In genomic region chr2L:2420490-2420889, dm6 we compare ENCODE assay signal across 4 fruit fly cellular contexts.
TF ChIP-seq lines count a peak whose summit lies in the region.

CG9886 (plus strand) TSS chr2L:2420830.

TF ChIP-seq in whole organism, adult, 20 proteins besides CTCF, POLR2A, EP300 and RAD21 (continued from another document):
- TF ChIP-seq CG12768 (GFP tag; optimal IDR thresholded peaks at IDR 0.05; lab: Kevin White, UChicago): no peak

TF ChIP-seq in whole organism, embryonic, 481 proteins besides CTCF, POLR2A, EP300 and RAD21 (continued from another document and continues in another):
- TF ChIP-seq CG8290 (GFP tag; optimal IDR thresholded peaks at IDR 0.05; lab: Kevin White, UChicago) (peak; percentile 23), CG8290 (tag; optimal IDR thresholded peaks at IDR 0.05; lab: Kevin White, UChicago) (no peak), Dip3 (GFP tag; optimal IDR thresholded peaks at IDR 0.05; lab: Kevin White, UChicago) (peak; percentile 25), ash1 (GFP tag; optimal IDR thresholded peaks at IDR 0.05; lab: Kevin White, UChicago) (no peak), CG15601 (tag; optimal IDR thresholded peaks at IDR 0.05; lab: Kevin White, UChicago) (peak; percentile 72), nom (GFP tag; optimal IDR thresholded peaks at IDR 0.05; lab: Kevin White, UChicago) (no peak), D (optimal IDR thresholded peaks at IDR 0.05; lab: Kevin White, UChicago) (no peak), D (GFP tag; optimal IDR thresholded peaks at IDR 0.05; lab: Kevin White, UChicago) (peak; percentile 14), CG8388 (GFP tag; optimal IDR thresholded peaks at IDR 0.05; lab: Kevin White, UChicago) (peak; percentile 79), HmgD (GFP tag; optimal IDR thresholded peaks at IDR 0.05; lab: Kevin White, UChicago) (no peak), CG5953 (GFP tag; IDR thresholded peaks at IDR 0.05; lab: Robert Waterston, UW) (0 out of 2 replicates have a peak, but pooled peaks have one; percentile 6), CG8089 (GFP tag; optimal IDR thresholded peaks at IDR 0.05; lab: Kevin White, UChicago) (no peak), hb (GFP tag; IDR thresholded peaks at IDR 0.05; lab: Robert Waterston, UW; ENCODE audit: partially characterized antibody) (no peak), sug (tag; optimal IDR thresholded peaks at IDR 0.05; lab: Kevin White, UChicago) (no peak), Dbx (GFP tag; IDR thresholded peaks at IDR 0.05; lab: Robert Waterston, UW) (0 out of 3 replicates have a peak, but pooled peaks have one; percentile 34), zfh1 (GFP tag; IDR thresholded peaks at IDR 0.05; lab: Robert Waterston, UW) (peak; percentile 62; the same call in 2 of the 3 replicates), Dip2 (GFP tag; IDR thresholded peaks at IDR 0.05; lab: Robert Waterston, UW) (no peak), CG31441 (GFP tag; IDR thresholded peaks at IDR 0.05; lab: Robert Waterston, UW) (peak; percentile 84), sna (GFP tag; IDR thresholded peaks at IDR 0.05; lab: Robert Waterston, UW; ENCODE audit: partially characterized antibody) (no peak), CG3407 (GFP tag; optimal IDR thresholded peaks at IDR 0.05; lab: Kevin White, UChicago) (peak; percentile 7), crol (GFP tag; IDR thresholded peaks at IDR 0.05; lab: Robert Waterston, UW) (no peak), CG3726 (GFP tag; IDR thresholded peaks at IDR 0.05; lab: Robert Waterston, UW) (no peak), B-H1 (GFP tag; IDR thresholded peaks at IDR 0.05; lab: Robert Waterston, UW) (peak; percentile 12; the same call in 1 of the 3 replicates), Xbp1 (GFP tag; optimal IDR thresholded peaks at IDR 0.05; lab: Kevin White, UChicago) (peak; percentile 74), Stat92E (GFP tag; optimal IDR thresholded peaks at IDR 0.05; lab: Kevin White, UChicago) (peak in 1 of 3 experiments; percentile 48), btn (GFP tag; optimal IDR thresholded peaks at IDR 0.05; lab: Kevin White, UChicago) (no peak), CG9932 (GFP tag; IDR thresholded peaks at IDR 0.05; lab: Robert Waterston, UW) (peak; percentile 61; the same call in 1 of the 2 replicates), CG3065 (GFP tag; optimal IDR thresholded peaks at IDR 0.05; lab: Kevin White, UChicago) (peak; percentile 35), mld (GFP tag; IDR thresholded peaks at IDR 0.05; lab: Robert Waterston, UW; ENCODE audit: partially characterized antibody) (no peak), Oaz (GFP tag; IDR thresholded peaks at IDR 0.05; lab: Robert Waterston, UW) (no peak), klu (GFP tag; IDR thresholded peaks at IDR 0.05; lab: Robert Waterston, UW) (no peak), Aef1 (GFP tag; IDR thresholded peaks at IDR 0.05; lab: Robert Waterston, UW) (no peak), nerfin-2 (GFP tag; IDR thresholded peaks at IDR 0.05; lab: Robert Waterston, UW; ENCODE audit: partially characterized antibody) (no peak), NC2β (GFP tag; optimal IDR thresholded peaks at IDR 0.05; lab: Kevin White, UChicago) (no peak), onecut (GFP tag; IDR thresholded peaks at IDR 0.05; lab: Robert Waterston, UW) (peak; percentile 33; the same call in 1 of the 2 replicates), Myb (GFP tag; optimal IDR thresholded peaks at IDR 0.05; lab: Kevin White, UChicago) (peak; percentile 44), fd64A (GFP tag; optimal IDR thresholded peaks at IDR 0.05; lab: Kevin White, UChicago) (no peak), CG11723 (GFP tag; optimal IDR thresholded peaks at IDR 0.05; lab: Kevin White, UChicago) (no peak), Tbp (GFP tag; optimal IDR thresholded peaks at IDR 0.05; lab: Kevin White, UChicago) (no peak), Atf3 (GFP tag; optimal IDR thresholded peaks at IDR 0.05; lab: Kevin White, UChicago) (no peak), CG15269 (tag; optimal IDR thresholded peaks at IDR 0.05; lab: Kevin White, UChicago) (peak; percentile 71), CHES-1-like (GFP tag; optimal IDR thresholded peaks at IDR 0.05; lab: Kevin White, UChicago) (no peak), CG30403 (GFP tag; optimal IDR thresholded peaks at IDR 0.05; lab: Kevin White, UChicago) (peak; percentile 77)

TF ChIP-seq in whole organism, prepupa, 60 proteins besides CTCF, POLR2A, EP300 and RAD21 (continued from another document):
- TF ChIP-seq acj6 (GFP tag; optimal IDR thresholded peaks at IDR 0.05; lab: Kevin White, UChicago) (peak; percentile 55), CG3032 (tag; optimal IDR thresholded peaks at IDR 0.05; lab: Kevin White, UChicago) (peak; percentile 73), CG8632 (GFP tag; optimal IDR thresholded peaks at IDR 0.05; lab: Kevin White, UChicago) (peak; percentile 33), cyc (GFP tag; optimal IDR thresholded peaks at IDR 0.05; lab: Kevin White, UChicago) (peak; percentile 42), CG15336 (GFP tag; IDR thresholded peaks at IDR 0.05; lab: Robert Waterston, UW) (peak; percentile 60), spab (GFP tag; optimal IDR thresholded peaks at IDR 0.05; lab: Kevin White, UChicago) (no peak), Ets21C (GFP tag; optimal IDR thresholded peaks at IDR 0.05; lab: Kevin White, UChicago) (peak; percentile 7), salr (GFP tag; optimal IDR thresholded peaks at IDR 0.05; lab: Kevin White, UChicago) (peak in 1 of 2 experiments; percentile 25), Hr38 (GFP tag; optimal IDR thresholded peaks at IDR 0.05; lab: Kevin White, UChicago) (no peak), CG11902 (GFP tag; optimal IDR thresholded peaks at IDR 0.05; lab: Kevin White, UChicago) (no peak), CG10669 (GFP tag; optimal IDR thresholded peaks at IDR 0.05; lab: Kevin White, UChicago) (peak; percentile 43), Met (GFP tag; optimal IDR thresholded peaks at IDR 0.05; lab: Kevin White, UChicago) (peak; percentile 29), CG1621 (tag; optimal IDR thresholded peaks at IDR 0.05; lab: Kevin White, UChicago) (no peak), Lpt (GFP tag; optimal IDR thresholded peaks at IDR 0.05; lab: Kevin White, UChicago) (peak; percentile 3), CG6808 (GFP tag; optimal IDR thresholded peaks at IDR 0.05; lab: Kevin White, UChicago) (no peak), CG16779 (tag; optimal IDR thresholded peaks at IDR 0.05; lab: Kevin White, UChicago) (no peak), Sox15 (GFP tag; optimal IDR thresholded peaks at IDR 0.05; lab: Kevin White, UChicago) (no peak), esn (GFP tag; optimal IDR thresholded peaks at IDR 0.05; lab: Kevin White, UChicago) (peak; percentile 67), CG8319 (GFP tag; optimal IDR thresholded peaks at IDR 0.05; lab: Kevin White, UChicago) (no peak), Gug (GFP tag; IDR thresholded peaks at IDR 0.05; lab: Robert Waterston, UW) (no peak), CG9139 (GFP tag; optimal IDR thresholded peaks at IDR 0.05; lab: Kevin White, UChicago) (no peak), CG31627 (GFP tag; optimal IDR thresholded peaks at IDR 0.05; lab: Kevin White, UChicago) (peak; percentile 51), svp (GFP tag; lab: Kevin White, UChicago) (peak; percentile 80), CG3919 (GFP tag; optimal IDR thresholded peaks at IDR 0.05; lab: Kevin White, UChicago) (peak; percentile 41), fd85E (GFP tag; optimal IDR thresholded peaks at IDR 0.05; lab: Kevin White, UChicago) (no peak), Ets96B (tag; optimal IDR thresholded peaks at IDR 0.05; lab: Kevin White, UChicago) (peak; percentile 58), achi (GFP tag; optimal IDR thresholded peaks at IDR 0.05; lab: Kevin White, UChicago) (peak; percentile 45), Sox102F (GFP tag; optimal IDR thresholded peaks at IDR 0.05; lab: Kevin White, UChicago) (peak; percentile 36), dsx (GFP tag; optimal IDR thresholded peaks at IDR 0.05; lab: Kevin White, UChicago; ENCODE audit: poor library complexity, severe bottlenecking) (no peak), Eip75B (GFP tag; optimal IDR thresholded peaks at IDR 0.05; lab: Kevin White, UChicago) (peak; percentile 23), CG6792 (GFP tag; optimal IDR thresholded peaks at IDR 0.05; lab: Kevin White, UChicago) (peak; percentile 39), CG6163 (GFP tag; IDR thresholded peaks at IDR 0.05; lab: Robert Waterston, UW) (0 out of 3 replicates have a peak, but pooled peaks have one; percentile 11), Eip78C (GFP tag; lab: Kevin White, UChicago) (peak; percentile 87), Eip93F (GFP tag; optimal IDR thresholded peaks at IDR 0.05; lab: Kevin White, UChicago) (no peak), Smox (GFP tag; optimal IDR thresholded peaks at IDR 0.05; lab: Kevin White, UChicago) (peak; percentile 62), CG6854 (GFP tag; optimal IDR thresholded peaks at IDR 0.05; lab: Kevin White, UChicago) (no peak), eg (GFP tag; IDR thresholded peaks at IDR 0.05; lab: Robert Waterston, UW) (peak; percentile 63), CG11762 (GFP tag; optimal IDR thresholded peaks at IDR 0.05; lab: Kevin White, UChicago; ENCODE audit: insufficient read depth) (no peak), Sox14 (GFP tag; optimal IDR thresholded peaks at IDR 0.05; lab: Kevin White, UChicago) (peak; percentile 34), topi (GFP tag; optimal IDR thresholded peaks at IDR 0.05; lab: Kevin White, UChicago) (peak; percentile 33)

TF ChIP-seq in whole organism, wandering third instar larva, 38 proteins besides CTCF, POLR2A, EP300 and RAD21 (continued from another document):
- TF ChIP-seq sv (GFP tag; optimal IDR thresholded peaks at IDR 0.05; lab: Kevin White, UChicago) (peak; percentile 63), Mio (GFP tag; optimal IDR thresholded peaks at IDR 0.05; lab: Kevin White, UChicago) (no peak), usp (GFP tag; optimal IDR thresholded peaks at IDR 0.05; lab: Kevin White, UChicago) (no peak), OdsH (GFP tag; optimal IDR thresholded peaks at IDR 0.05; lab: Kevin White, UChicago) (peak; percentile 21), br (GFP tag; optimal IDR thresholded peaks at IDR 0.05; lab: Kevin White, UChicago) (no peak), Hr83 (GFP tag; optimal IDR thresholded peaks at IDR 0.05; lab: Kevin White, UChicago; ENCODE audit: poor library complexity, severe bottlenecking) (no peak), dl (GFP tag; optimal IDR thresholded peaks at IDR 0.05; lab: Kevin White, UChicago; ENCODE audit: insufficient read depth in 1 of 2, partially characterized antibody in 2 of 2) (no peak), fru (GFP tag; optimal IDR thresholded peaks at IDR 0.05; lab: Kevin White, UChicago) (peak; percentile 53), N (GFP tag; optimal IDR thresholded peaks at IDR 0.05; lab: Kevin White, UChicago) (no peak), CG32264 (GFP tag; optimal IDR thresholded peaks at IDR 0.05; lab: Kevin White, UChicago) (no peak), Dif (GFP tag; optimal IDR thresholded peaks at IDR 0.05; lab: Kevin White, UChicago; ENCODE audit: partially characterized antibody) (peak; percentile 65), Jra (GFP tag; optimal IDR thresholded peaks at IDR 0.05; lab: Kevin White, UChicago) (peak; percentile 2), sage (GFP tag; optimal IDR thresholded peaks at IDR 0.05; lab: Kevin White, UChicago) (peak; percentile 28), jim (GFP tag; optimal IDR thresholded peaks at IDR 0.05; lab: Kevin White, UChicago) (no peak)
TF ChIP-seq in whole organism, wandering third instar larva: peak in this region for 15.
